Worm (Caenorhabditis elegans) whole organism, L1 larva: ENCODE results near the gene srd-74.

Experiments
- Y116A8C.19 ChIP-seq: sonication (generic microtip); optimal IDR thresholded peaks from 2 replicates; lab custom pipeline; 2016; ENCODE audit warnings: missing compliant biosample characterization, missing genetic modification characterization, borderline replicate concordance
- aha-1 ChIP-seq: fragments of 150-350 bp; optimal IDR thresholded peaks from 2 replicates; lab custom pipeline; 2014; ENCODE audit warnings: missing biosample characterization, missing genetic modification characterization
- alr-1 ChIP-seq: fragments of 200-800 bp; sonication (Bioruptor generic); optimal IDR thresholded peaks from 2 replicates; lab custom pipeline; 2018; ENCODE audit warnings: borderline replicate concordance, mild to moderate bottlenecking, missing genetic modification characterization, missing compliant biosample characterization
- ceh-8 ChIP-seq: fragments of 200-800 bp; sonication (Bioruptor generic); optimal IDR thresholded peaks from 2 replicates; lab custom pipeline; 2018; ENCODE audit warnings: mild to moderate bottlenecking, missing genetic modification characterization, moderate library complexity, missing compliant biosample characterization
- ceh-82 ChIP-seq, 3 experiments: fragments of 150-350 bp in 1 of 3; sonication (generic microtip) in 2 of 3; optimal IDR thresholded peaks; 2 replicates each; lab custom pipeline; 2014 to 2017; ENCODE audit warnings: missing biosample characterization in 3 of 3, missing genetic modification characterization in 3 of 3
- ceh-90 ChIP-seq: sonication (generic microtip); optimal IDR thresholded peaks from 2 replicates; lab custom pipeline; 2016; ENCODE audit warnings: missing genetic modification characterization, missing compliant biosample characterization
- ces-1 ChIP-seq: fragments of 150-350 bp; optimal IDR thresholded peaks from 2 replicates; lab custom pipeline; 2014; ENCODE audit warnings: missing biosample characterization, missing genetic modification reagents, missing genetic modification characterization
- dpl-1 ChIP-seq, 3 experiments: fragments of 150-350 bp in 2 of 3; sonication (generic microtip) in 1 of 3; optimal IDR thresholded peaks; 2 replicates each; lab custom pipeline; 2014 to 2017; ENCODE audit warnings: missing biosample characterization in 3 of 3, missing genetic modification characterization in 3 of 3, missing genetic modification reagents in 3 of 3
- dsc-1 ChIP-seq: sonication (generic microtip); optimal IDR thresholded peaks from 2 replicates; lab custom pipeline; 2016; ENCODE audit warnings: mild to moderate bottlenecking, missing genetic modification characterization, missing compliant biosample characterization
- efl-3 ChIP-seq: fragments of 200-800 bp; sonication (Bioruptor generic); optimal IDR thresholded peaks from 2 replicates; lab custom pipeline; 2018; ENCODE audit warnings: mild to moderate bottlenecking, missing genetic modification characterization, missing compliant biosample characterization
- egl-13 ChIP-seq: sonication (generic microtip); optimal IDR thresholded peaks from 2 replicates; lab custom pipeline; 2016; ENCODE audit warnings: missing genotype, missing genetic modification reagents, missing genetic modification characterization, missing compliant biosample characterization
- elt-2 ChIP-seq: sonication (generic microtip); optimal IDR thresholded peaks from 2 replicates; lab custom pipeline; 2016; ENCODE audit warnings: missing genetic modification characterization, mild to moderate bottlenecking, inconsistent platforms, missing compliant biosample characterization, missing genetic modification reagents
- elt-3 ChIP-seq, 6 experiments: fragments of 150-350 bp in 1 of 6; sonication (generic microtip); optimal IDR thresholded peaks; 2 replicates each; lab custom pipeline; 2017 to 2018; ENCODE audit warnings: missing biosample characterization in 6 of 6, missing genetic modification characterization in 6 of 6, inconsistent platforms in 1 of 6
- fkh-8 ChIP-seq: sonication (generic microtip); optimal IDR thresholded peaks from 2 replicates; lab custom pipeline; 2016; ENCODE audit warnings: mild to moderate bottlenecking, missing genetic modification characterization, missing compliant biosample characterization
- hlh-4 ChIP-seq: sonication (generic microtip); optimal IDR thresholded peaks from 2 replicates; lab custom pipeline; 2016; ENCODE audit warnings: mild to moderate bottlenecking, missing genetic modification characterization, missing compliant biosample characterization
- hpl-2 ChIP-seq: fragments of 150-350 bp; optimal IDR thresholded peaks from 2 replicates; lab custom pipeline; 2014; ENCODE audit warnings: missing biosample characterization, missing genetic modification reagents, missing genetic modification characterization
- lin-14 ChIP-seq: fragments of 200-800 bp; sonication (Bioruptor generic); optimal IDR thresholded peaks from 2 replicates; lab custom pipeline; 2018; ENCODE audit warnings: mild to moderate bottlenecking, missing genetic modification characterization, moderate library complexity, missing compliant biosample characterization
- lin-15B ChIP-seq: fragments of 150-350 bp; sonication (generic microtip); optimal IDR thresholded peaks from 3 replicates; lab custom pipeline; 2014; ENCODE audit warnings: missing biosample characterization, missing genetic modification characterization
- lin-39 ChIP-seq: fragments of 150-350 bp; optimal IDR thresholded peaks from 2 replicates; lab custom pipeline; 2014; ENCODE audit warnings: missing biosample characterization, missing genetic modification reagents, missing genetic modification characterization
- mdl-1 ChIP-seq, 2 experiments: fragments of 150-350 bp; optimal IDR thresholded peaks; 2 replicates each; lab custom pipeline; 2014 to 2017; ENCODE audit warnings: missing biosample characterization in 2 of 2, missing genetic modification characterization in 2 of 2, inconsistent platforms in 1 of 2
- mep-1 ChIP-seq: fragments of 150-350 bp; optimal IDR thresholded peaks from 2 replicates; lab custom pipeline; 2014; ENCODE audit warnings: missing biosample characterization, missing genetic modification characterization
- nhr-11 ChIP-seq: fragments of 150-350 bp; optimal IDR thresholded peaks from 2 replicates; lab custom pipeline; 2014; ENCODE audit warnings: missing biosample characterization, missing genetic modification characterization
- nhr-20 ChIP-seq: sonication (generic microtip); optimal IDR thresholded peaks from 2 replicates; lab custom pipeline; 2016; ENCODE audit warnings: mild to moderate bottlenecking, missing genetic modification characterization, missing compliant biosample characterization
- nhr-237 ChIP-seq: fragments of 150-350 bp; optimal IDR thresholded peaks from 2 replicates; lab custom pipeline; 2014; ENCODE audit warnings: missing biosample characterization, missing genetic modification characterization
- nhr-28 ChIP-seq: fragments of 150-350 bp; optimal IDR thresholded peaks from 2 replicates; lab custom pipeline; 2014; ENCODE audit warnings: missing biosample characterization, missing genetic modification characterization
- nhr-47 ChIP-seq: sonication (generic microtip); optimal IDR thresholded peaks from 2 replicates; lab custom pipeline; 2016; ENCODE audit warnings: mild to moderate bottlenecking, missing genetic modification characterization, moderate library complexity, missing compliant biosample characterization
- nhr-84 ChIP-seq: sonication (generic microtip); optimal IDR thresholded peaks from 2 replicates; lab custom pipeline; 2017; ENCODE audit warnings: missing biosample characterization, missing genetic modification characterization
- nhr-85 ChIP-seq: sonication (generic microtip); peaks from one replicate; lab custom pipeline; 2016; ENCODE audit warnings: missing genetic modification characterization, inconsistent platforms, missing compliant biosample characterization
- pag-3 ChIP-seq: sonication (generic microtip); optimal IDR thresholded peaks from 2 replicates; lab custom pipeline; 2017; ENCODE audit warnings: missing genetic modification characterization, mild to moderate bottlenecking, missing compliant biosample characterization, antibody characterized with exemption, borderline replicate concordance; ENCODE audit not compliant: insufficient read depth
- rnt-1 ChIP-seq: sonication (generic microtip); optimal IDR thresholded peaks from 2 replicates; lab custom pipeline; 2016; ENCODE audit warnings: mild to moderate bottlenecking, missing genetic modification characterization, moderate library complexity, missing compliant biosample characterization
- snu-23 ChIP-seq: sonication (generic microtip); optimal IDR thresholded peaks from 2 replicates; lab custom pipeline; 2016; ENCODE audit warnings: missing genetic modification characterization, missing compliant biosample characterization
- sox-4 ChIP-seq: sonication (generic microtip); optimal IDR thresholded peaks from 2 replicates; lab custom pipeline; 2016; ENCODE audit warnings: missing genetic modification characterization, missing compliant biosample characterization
- swsn-7 ChIP-seq: sonication (generic microtip); optimal IDR thresholded peaks from 2 replicates; lab custom pipeline; 2016; ENCODE audit warnings: missing genetic modification characterization, missing compliant biosample characterization
- unc-86 ChIP-seq: sonication (generic microtip); optimal IDR thresholded peaks from 2 replicates; lab custom pipeline; 2016; ENCODE audit warnings: missing genetic modification characterization, missing compliant biosample characterization
- xbp-1 ChIP-seq: sonication (generic microtip); optimal IDR thresholded peaks from 2 replicates; lab custom pipeline; 2016; ENCODE audit warnings: missing genetic modification characterization, missing compliant biosample characterization
- zip-4 ChIP-seq: fragments of 200-800 bp; sonication (Bioruptor generic); optimal IDR thresholded peaks from 2 replicates; lab custom pipeline; 2018; ENCODE audit warnings: mild to moderate bottlenecking, missing genetic modification characterization, moderate library complexity, missing compliant biosample characterization

srd-74 gene

ce11 chrIII:11746718-11747117 lies 35.2 kb upstream of the srd-74 start, which contains the start of gene mrt-2 (continued):
- peak; percentile 94 to 96 (median 96) for TF ChIP-seq dpl-1 (GFP tag; optimal IDR thresholded peaks at IDR 0.05; lab: Kevin White, UChicago)
- TF ChIP-seq mep-1: peak; percentile 79
- TF ChIP-seq nhr-20 (tag; lab: Kevin White, UChicago): peak; percentile 92
- TF ChIP-seq nhr-237: no peak
- TF ChIP-seq fkh-8 (tag; lab: Kevin White, UChicago): peak; percentile 80
- peak; percentile 87 for TF ChIP-seq lin-39 (tag; lab: Kevin White, UChicago)
- peak; percentile 20 for TF ChIP-seq lin-15B
- peak; percentile 78 for TF ChIP-seq elt-2 (tag; lab: Kevin White, UChicago)
- peak; percentile 79 for TF ChIP-seq unc-86
- TF ChIP-seq elt-3 (tag; optimal IDR thresholded peaks at IDR 0.05; lab: Kevin White, UChicago): peak in 2 of 6 experiments; percentile 46 to 60
- TF ChIP-seq zip-4: peak; percentile 39
- no peak for TF ChIP-seq nhr-28 (tag; lab: Kevin White, UChicago)

- TF ChIP-seq ceh-82 (tag; optimal IDR thresholded peaks at IDR 0.05; lab: Kevin White, UChicago) (no peak), sox-4 (tag; lab: Kevin White, UChicago) (no peak), lin-15B (no peak), elt-3 (tag; optimal IDR thresholded peaks at IDR 0.05; lab: Kevin White, UChicago) (no peak)
These were observed 31.7 kb upstream of the srd-74 start for ce11 chrIII:11750232-11750631.

- TF ChIP-seq nhr-85 (no peak), egl-13 (tag; lab: Kevin White, UChicago) (no peak), efl-3 (GFP tag; lab: Kevin White, UChicago) (no peak), ceh-90 (tag; lab: Kevin White, UChicago) (no peak), mdl-1 (tag; optimal IDR thresholded peaks at IDR 0.05; lab: Kevin White, UChicago) (no peak), alr-1 (tag; lab: Kevin White, UChicago) (no peak), nhr-47 (tag; lab: Kevin White, UChicago) (no peak), lin-14 (GFP tag; lab: Kevin White, UChicago) (no peak), nhr-84 (tag; lab: Kevin White, UChicago) (no peak), hpl-2 (GFP tag; lab: Kevin White, UChicago) (no peak)
- TF ChIP-seq, all 84 proteins: peak for 0
These were observed 31.1 kb upstream of the srd-74 start for ce11 chrIII:11750817-11751216.

ce11 chrIII:11757892-11758291 lies 24.0 kb upstream of the srd-74 start:
- TF ChIP-seq nhr-85 (no peak), hlh-4 (no peak), elt-3 (tag; optimal IDR thresholded peaks at IDR 0.05; lab: Kevin White, UChicago) (no peak), ceh-8 (GFP tag; lab: Kevin White, UChicago) (no peak), dsc-1 (tag; lab: Kevin White, UChicago) (no peak), Y116A8C.19 (tag; lab: Kevin White, UChicago) (no peak)
- TF ChIP-seq, all 84 proteins: peak for 0

- TF ChIP-seq aha-1 (tag; lab: Kevin White, UChicago): no peak
- no peak for TF ChIP-seq rnt-1 (tag; lab: Kevin White, UChicago)
- TF ChIP-seq ces-1 (GFP tag; lab: Kevin White, UChicago): no peak
- no peak for TF ChIP-seq elt-2 (tag; lab: Kevin White, UChicago)
- TF ChIP-seq nhr-11 (tag; lab: Kevin White, UChicago): no peak
- TF ChIP-seq xbp-1: no peak
- TF ChIP-seq sox-4 (tag; lab: Kevin White, UChicago): no peak
- no peak for TF ChIP-seq snu-23 (GFP tag; lab: Kevin White, UChicago)
- TF ChIP-seq swsn-7: no peak
- TF ChIP-seq pag-3 (tag; lab: Kevin White, UChicago): no peak
- TF ChIP-seq efl-3 (GFP tag; lab: Kevin White, UChicago): no peak
These were observed 21.3 kb upstream of the srd-74 start for ce11 chrIII:11760634-11761033.
